Worm (Caenorhabditis elegans): Measurements from ENCODE around the gene Y32F6A.4.

DNA sequence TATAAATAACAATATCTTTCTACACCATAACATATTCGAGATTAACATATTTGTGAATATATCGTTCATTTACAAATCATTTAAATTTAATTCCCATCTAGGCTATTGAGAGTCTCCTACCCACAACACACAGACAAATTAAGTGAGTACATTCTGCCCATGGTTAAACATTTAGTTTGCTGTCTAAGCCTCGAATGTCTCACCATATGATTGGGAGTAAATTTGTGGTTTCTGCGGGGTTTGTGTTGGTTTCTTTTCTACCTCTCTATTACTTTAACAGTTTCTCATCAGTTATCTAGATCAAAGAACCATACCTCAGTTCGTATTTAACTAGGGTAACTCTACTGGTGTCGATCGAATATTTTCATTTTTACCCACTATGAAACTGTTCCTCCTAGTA, 35.4 kb downstream of the Y32F6A.4 start, which contains the start of gene ugt-2:
- TF ChIP-seq Y53G8AR.9 (GFP tag; conservative IDR thresholded peaks at IDR 0.05) (no peak), tbp1 (GFP tag; optimal IDR thresholded peaks at IDR 0.05) (no peak), ceh-58 (GFP tag; IDR thresholded peaks at IDR 0.05) (no peak), ceh-79 (tag; optimal IDR thresholded peaks at IDR 0.05) (no peak), unc-130 (GFP tag; optimal IDR thresholded peaks at IDR 0.05) (no peak), hmg-20 (GFP tag; IDR thresholded peaks at IDR 0.05) (no peak), ekl-4 (GFP tag; IDR thresholded peaks at IDR 0.05) (no peak)

All from whole organism, young adult.